Fruit fly (Drosophila melanogaster): ENCODE data around the gene Phf5a.

Phf5a gene

DNA sequence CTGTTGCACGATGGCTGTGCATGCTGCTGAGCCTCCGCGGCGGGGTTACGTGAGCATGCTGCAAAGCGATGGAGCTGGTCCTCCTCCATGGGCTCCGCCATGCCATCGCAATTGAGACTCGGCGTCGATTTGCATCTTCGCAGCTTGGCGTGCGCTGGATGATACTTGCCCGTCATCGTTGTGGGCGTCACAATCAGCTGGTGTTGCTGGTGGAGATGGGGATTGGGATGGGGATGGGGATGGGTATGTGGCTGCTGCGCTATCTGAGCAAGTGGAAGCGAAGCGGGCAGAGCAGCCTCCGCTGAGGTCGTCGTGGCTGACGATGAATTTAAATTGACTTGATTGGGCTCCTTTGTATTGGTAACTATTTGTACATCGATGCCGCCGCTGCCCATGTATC lies 27.3 kb downstream of the Phf5a start (continued):
- TF ChIP-seq stwl (tag; optimal IDR thresholded peaks at IDR 0.05) (no peak), Fer1 (GFP tag; optimal IDR thresholded peaks at IDR 0.05) (no peak), bigmax (GFP tag; optimal IDR thresholded peaks at IDR 0.05) (no peak), CG2678 (tag; optimal IDR thresholded peaks at IDR 0.05) (no peak), chif (GFP tag; optimal IDR thresholded peaks at IDR 0.05) (no peak), CG6254 (GFP tag; optimal IDR thresholded peaks at IDR 0.05) (no peak), CG8944 (GFP tag; optimal IDR thresholded peaks at IDR 0.05) (no peak), CG6272 (GFP tag; IDR thresholded peaks at IDR 0.05) (0 out of 2 replicates have a peak, but pooled peaks have one; percentile 12), chm (GFP tag; IDR thresholded peaks at IDR 0.05) (no peak), CG3726 (GFP tag; IDR thresholded peaks at IDR 0.05) (no peak), Xbp1 (GFP tag; optimal IDR thresholded peaks at IDR 0.05) (no peak), unc-4 (GFP tag; IDR thresholded peaks at IDR 0.05; ENCODE audit: partially characterized antibody) (no peak), CG6175 (GFP tag; IDR thresholded peaks at IDR 0.05) (no peak), Neu2 (GFP tag; optimal IDR thresholded peaks at IDR 0.05; ENCODE audit: borderline replicate concordance) (no peak), sr (GFP tag; IDR thresholded peaks at IDR 0.05) (peak; percentile 34; the same call in 1 of the 3 replicates), Hmr (GFP tag; optimal IDR thresholded peaks at IDR 0.05) (no peak), CG18764 (GFP tag; optimal IDR thresholded peaks at IDR 0.05) (no peak), jing (GFP tag; optimal IDR thresholded peaks at IDR 0.05) (no peak), h (optimal IDR thresholded peaks at IDR 0.05) (no peak), Dref (GFP tag; IDR thresholded peaks at IDR 0.05) (no peak), Sox102F (GFP tag; optimal IDR thresholded peaks at IDR 0.05) (no peak), CG2889 (GFP tag; IDR thresholded peaks at IDR 0.05) (0 out of 3 replicates have a peak, but pooled peaks have one; percentile 14), CG16813 (GFP tag; IDR thresholded peaks at IDR 0.05; ENCODE audit: partially characterized antibody) (no peak), Nf-YC (tag; optimal IDR thresholded peaks at IDR 0.05) (no peak), CG31365 (tag; optimal IDR thresholded peaks at IDR 0.05) (no peak), CG17361 (GFP tag; IDR thresholded peaks at IDR 0.05) (no peak), cato (GFP tag; optimal IDR thresholded peaks at IDR 0.05; ENCODE audit: borderline replicate concordance) (no peak), CG4820 (GFP tag; optimal IDR thresholded peaks at IDR 0.05) (no peak), Drgx (GFP tag; IDR thresholded peaks at IDR 0.05) (peak; percentile 8; the same call in 1 of the 2 replicates), btn (GFP tag; optimal IDR thresholded peaks at IDR 0.05) (no peak), ci (GFP tag; IDR thresholded peaks at IDR 0.05) (0 out of 3 replicates have a peak, but pooled peaks have one; percentile 55), CG8478 (optimal IDR thresholded peaks at IDR 0.05) (peak; percentile 66), CG31388 (GFP tag; optimal IDR thresholded peaks at IDR 0.05) (no peak), CG6854 (GFP tag; optimal IDR thresholded peaks at IDR 0.05) (no peak), CG12744 (GFP tag; optimal IDR thresholded peaks at IDR 0.05) (no peak), CG9817 (tag; optimal IDR thresholded peaks at IDR 0.05) (no peak), CG11695 (GFP tag; IDR thresholded peaks at IDR 0.05) (no peak), CG7786 (GFP tag; optimal IDR thresholded peaks at IDR 0.05) (no peak), Usf (GFP tag; optimal IDR thresholded peaks at IDR 0.05) (no peak), CG2202 (tag; optimal IDR thresholded peaks at IDR 0.05) (no peak), wdn (GFP tag; IDR thresholded peaks at IDR 0.05) (no peak), ERR (GFP tag; optimal IDR thresholded peaks at IDR 0.05) (no peak), vnd (GFP tag; IDR thresholded peaks at IDR 0.05; ENCODE audit: partially characterized antibody) (no peak), Ets97D (GFP tag; optimal IDR thresholded peaks at IDR 0.05) (no peak), CG15011 (GFP tag; optimal IDR thresholded peaks at IDR 0.05) (no peak), Antp (GFP tag; optimal IDR thresholded peaks at IDR 0.05) (no peak), fru (optimal IDR thresholded peaks at IDR 0.05) (no peak), Camta (GFP tag; optimal IDR thresholded peaks at IDR 0.05) (no peak), her (GFP tag; optimal IDR thresholded peaks at IDR 0.05) (no peak), run (tag; optimal IDR thresholded peaks at IDR 0.05) (no peak), CG7372 (GFP tag; IDR thresholded peaks at IDR 0.05) (no peak), CG14014 (GFP tag; IDR thresholded peaks at IDR 0.05) (no peak), ara (GFP tag; IDR thresholded peaks at IDR 0.05) (0 out of 2 replicates have a peak, but pooled peaks have one; percentile 10)
